Fruit fly (Drosophila melanogaster) whole organism, embryonic: ENCODE data around the gene zld.
A peak's percentile ranks its signal among the peaks of the same experiment; 100 is the strongest.

ENCODE experiments used
- Aef1 ChIP-seq: fragments of 200-800 bp; sonication (Bioruptor generic); IDR thresholded peaks from 3 replicates; pipeline ENCODE4 v1.3.6; 2022; ENCODE audit warnings: missing biosample characterization, missing genetic modification characterization
- CG10267 ChIP-seq: fragments of 200-800 bp; sonication (Bioruptor generic); optimal IDR thresholded peaks from 2 replicates; lab custom pipeline; 2018; ENCODE audit warnings: missing biosample characterization, mild to moderate bottlenecking, missing genetic modification characterization, moderate library complexity
- CG12104 ChIP-seq: fragments of 200-800 bp; sonication (Bioruptor generic); optimal IDR thresholded peaks from 3 replicates; lab custom pipeline; 2016; ENCODE audit warnings: missing biosample characterization, missing genetic modification characterization
- CG13287 ChIP-seq: fragments of 200-800 bp; sonication (Bioruptor generic); IDR thresholded peaks from 2 replicates; pipeline ENCODE4 v1.3.6; 2022; ENCODE audit warnings: missing biosample characterization, missing genetic modification characterization; ENCODE audit not compliant: partially characterized antibody
- CG13775 ChIP-seq: fragments of 200-800 bp; sonication (Bioruptor generic); optimal IDR thresholded peaks from 3 replicates; lab custom pipeline; 2017; ENCODE audit warnings: missing biosample characterization, mild to moderate bottlenecking, missing genetic modification characterization
- CG13894 ChIP-seq: fragments of 200-800 bp; sonication (Bioruptor generic); optimal IDR thresholded peaks from 3 replicates; lab custom pipeline; 2018; ENCODE audit warnings: missing biosample characterization, mild to moderate bottlenecking, missing genetic modification characterization, moderate library complexity
- CG14014 ChIP-seq: fragments of 200-800 bp; sonication (Bioruptor generic); IDR thresholded peaks from 2 replicates; pipeline ENCODE4 v1.3.6; 2022; ENCODE audit warnings: missing biosample characterization, missing genetic modification characterization
- CG14667 ChIP-seq: fragments of 200-800 bp; sonication (Bioruptor generic); IDR thresholded peaks from 2 replicates; pipeline ENCODE4 v1.3.6; 2022; ENCODE audit warnings: missing biosample characterization, missing genetic modification characterization
- CG16813 ChIP-seq: fragments of 200-800 bp; sonication (Bioruptor generic); IDR thresholded peaks from 3 replicates; pipeline ENCODE4 v1.3.6; 2022; ENCODE audit warnings: missing biosample characterization, missing genetic modification characterization; ENCODE audit not compliant: partially characterized antibody
- CG17912 ChIP-seq: fragments of 200-800 bp; sonication (Bioruptor generic); optimal IDR thresholded peaks from 2 replicates; lab custom pipeline; 2018; ENCODE audit warnings: missing biosample characterization, mild to moderate bottlenecking, missing genetic modification characterization
- CG18764 ChIP-seq: fragments of 200-800 bp; sonication (Bioruptor generic); optimal IDR thresholded peaks from 3 replicates; lab custom pipeline; 2016; ENCODE audit warnings: missing biosample characterization, missing genetic modification characterization
- CG2889 ChIP-seq: fragments of 200-800 bp; sonication (Bioruptor generic); IDR thresholded peaks from 3 replicates; pipeline ENCODE4 v1.3.6; 2022; ENCODE audit warnings: missing biosample characterization, missing genetic modification characterization
- CG32767 ChIP-seq: fragments of 200-800 bp; sonication (Bioruptor generic); IDR thresholded peaks from 2 replicates; pipeline ENCODE4 v1.3.6; 2022; ENCODE audit warnings: missing biosample characterization, missing genetic modification characterization
- CG34224 ChIP-seq: fragments of 200-800 bp; sonication (Bioruptor generic); IDR thresholded peaks from 3 replicates; pipeline ENCODE4 v1.3.6; 2022; ENCODE audit warnings: missing biosample characterization, missing genetic modification characterization; ENCODE audit not compliant: partially characterized antibody
- CG34376 ChIP-seq: fragments of 200-800 bp; sonication (Bioruptor generic); optimal IDR thresholded peaks from 2 replicates; lab custom pipeline; 2018; ENCODE audit warnings: missing biosample characterization, mild to moderate bottlenecking, missing genetic modification characterization
- CG7271 ChIP-seq: fragments of 200-800 bp; sonication (Bioruptor generic); optimal IDR thresholded peaks from 2 replicates; lab custom pipeline; 2018; ENCODE audit warnings: missing biosample characterization, mild to moderate bottlenecking, missing genetic modification characterization, moderate library complexity
- CG7372 ChIP-seq: fragments of 200-800 bp; sonication (Bioruptor generic); IDR thresholded peaks from 2 replicates; pipeline ENCODE4 v1.3.6; 2022; ENCODE audit warnings: missing biosample characterization, missing genetic modification characterization
- CG7745 ChIP-seq: fragments of 200-800 bp; sonication (Bioruptor generic); optimal IDR thresholded peaks from 2 replicates; lab custom pipeline; 2018; ENCODE audit warnings: missing biosample characterization, mild to moderate bottlenecking, missing genetic modification characterization, moderate library complexity
- CG7839 ChIP-seq: fragments of 200-800 bp; sonication (Bioruptor generic); optimal IDR thresholded peaks from 3 replicates; lab custom pipeline; 2018; ENCODE audit warnings: missing biosample characterization, mild to moderate bottlenecking, missing genetic modification characterization, moderate library complexity
- CG8290 ChIP-seq, 3 experiments: fragments of 200-800 bp; sonication (Bioruptor generic); optimal IDR thresholded peaks; 2 replicates each; lab custom pipeline; 2016 to 2019; ENCODE audit warnings: missing biosample characterization in 3 of 3, missing genetic modification characterization in 3 of 3, mild to moderate bottlenecking in 2 of 3, moderate library complexity in 1 of 3
- Chrac-16 ChIP-seq: fragments of 200-800 bp; sonication (Bioruptor generic); optimal IDR thresholded peaks from 3 replicates; lab custom pipeline; 2016; ENCODE audit warnings: missing biosample characterization, missing genetic modification characterization
- Deaf1 ChIP-seq: fragments of 200-800 bp; optimal IDR thresholded peaks from 3 replicates; lab custom pipeline; 2019; ENCODE audit warnings: missing biosample characterization, mild to moderate bottlenecking, missing genetic modification characterization, moderate library complexity
- E2f1 ChIP-seq: fragments of 200-800 bp; sonication (Bioruptor generic); IDR thresholded peaks from 2 replicates; pipeline ENCODE4 v1.3.6; 2022; ENCODE audit warnings: missing biosample characterization, missing genetic modification characterization
- Hmr ChIP-seq: fragments of 200-800 bp; sonication (Bioruptor generic); optimal IDR thresholded peaks from 3 replicates; lab custom pipeline; 2017; ENCODE audit warnings: mild to moderate bottlenecking, missing biosample characterization, missing genetic modification reagents, missing genetic modification characterization
- Hr51 ChIP-seq, 2 experiments: fragments of 200-800 bp; sonication (Bioruptor generic); optimal IDR thresholded peaks; 2 replicates in 1 of 2; 3 replicates in 1 of 2; lab custom pipeline; 2016 to 2018; ENCODE audit warnings: missing biosample characterization in 2 of 2, missing genetic modification characterization in 2 of 2, mild to moderate bottlenecking in 1 of 2, moderate library complexity in 1 of 2
- Med ChIP-seq: fragments of 200-800 bp; sonication (Bioruptor generic); peaks from one replicate; lab custom pipeline; 2016; ENCODE audit warnings: missing biosample characterization, missing genetic modification characterization, mild to moderate bottlenecking, inconsistent platforms, moderate library complexity
- NC2α ChIP-seq: fragments of 200-800 bp; sonication (Bioruptor generic); optimal IDR thresholded peaks from 2 replicates; lab custom pipeline; 2016; ENCODE audit warnings: missing biosample characterization, missing genetic modification characterization
- NC2β ChIP-seq: fragments of 200-800 bp; sonication (Bioruptor generic); optimal IDR thresholded peaks from 2 replicates; lab custom pipeline; 2016; ENCODE audit warnings: missing biosample characterization, missing genetic modification characterization
- Scr ChIP-seq: fragments of 200-800 bp; sonication (Bioruptor generic); IDR thresholded peaks from 2 replicates; pipeline ENCODE4 v1.3.6; 2022; ENCODE audit warnings: missing biosample characterization, missing genetic modification characterization; ENCODE audit not compliant: partially characterized antibody
- YL-1 ChIP-seq: fragments of 200-800 bp; sonication (Bioruptor generic); optimal IDR thresholded peaks from 3 replicates; lab custom pipeline; 2017; ENCODE audit warnings: missing biosample characterization, mild to moderate bottlenecking, missing genetic modification characterization
- ash1 ChIP-seq: fragments of 200-800 bp; sonication (Bioruptor generic); optimal IDR thresholded peaks from 2 replicates; lab custom pipeline; 2018; ENCODE audit warnings: missing biosample characterization, mild to moderate bottlenecking, missing genetic modification characterization
- chinmo ChIP-seq: fragments of 200-800 bp; sonication (Bioruptor generic); IDR thresholded peaks from 4 replicates; pipeline ENCODE4 v1.3.6; 2022; ENCODE audit warnings: missing biosample characterization, missing genetic modification characterization; ENCODE audit not compliant: partially characterized antibody
- esg ChIP-seq: fragments of 200-800 bp; sonication (Bioruptor generic); conservative IDR thresholded peaks from 2 replicates; pipeline ENCODE4 v1.3.6; 2022; ENCODE audit warnings: missing biosample characterization, missing genetic modification characterization
- exex ChIP-seq: fragments of 200-800 bp; sonication (Bioruptor generic); optimal IDR thresholded peaks from 4 replicates; lab custom pipeline; 2018; ENCODE audit warnings: missing biosample characterization, mild to moderate bottlenecking, missing genetic modification characterization, moderate library complexity
- grn ChIP-seq: fragments of 200-800 bp; sonication (Bioruptor generic); optimal IDR thresholded peaks from 3 replicates; lab custom pipeline; 2017; ENCODE audit warnings: missing biosample characterization, missing genetic modification characterization
- gsb ChIP-seq: fragments of 200-800 bp; sonication (Bioruptor generic); IDR thresholded peaks from 2 replicates; pipeline ENCODE4 v1.3.6; 2022; ENCODE audit warnings: missing biosample characterization, missing genetic modification characterization
- klu ChIP-seq: fragments of 200-800 bp; sonication (Bioruptor generic); IDR thresholded peaks from 2 replicates; pipeline ENCODE4 v1.3.6; 2022; ENCODE audit warnings: missing biosample characterization, missing genetic modification characterization
- phol ChIP-seq: fragments of 200-800 bp; sonication (Bioruptor generic); optimal IDR thresholded peaks from 3 replicates; lab custom pipeline; 2018; ENCODE audit warnings: missing biosample characterization, mild to moderate bottlenecking, missing genetic modification characterization, moderate library complexity
- sd ChIP-seq: fragments of 200-800 bp; sonication (Bioruptor generic); optimal IDR thresholded peaks from 3 replicates; lab custom pipeline; 2018; ENCODE audit warnings: missing biosample characterization, mild to moderate bottlenecking, missing genetic modification characterization, moderate library complexity
- sens-2 ChIP-seq: fragments of 200-800 bp; sonication (Bioruptor generic); IDR thresholded peaks from 2 replicates; pipeline ENCODE4 v1.3.6; 2022; ENCODE audit warnings: missing biosample characterization, missing genetic modification characterization
- sisA ChIP-seq: fragments of 200-800 bp; sonication (Bioruptor generic); IDR thresholded peaks from 2 replicates; pipeline ENCODE4 v1.3.6; 2022; ENCODE audit warnings: missing biosample characterization, missing genetic modification characterization
- sug ChIP-seq: fragments of 200-800 bp; optimal IDR thresholded peaks from 2 replicates; lab custom pipeline; 2019; ENCODE audit warnings: missing biosample characterization, mild to moderate bottlenecking, missing genetic modification characterization, moderate library complexity
- tup ChIP-seq: fragments of 200-800 bp; sonication (Bioruptor generic); optimal IDR thresholded peaks from 2 replicates; lab custom pipeline; 2016; ENCODE audit warnings: missing biosample characterization, mild to moderate bottlenecking, missing genetic modification characterization, moderate library complexity
- vfl ChIP-seq: fragments of 200-800 bp; sonication (Bioruptor generic); optimal IDR thresholded peaks from 2 replicates; lab custom pipeline; 2016; ENCODE audit warnings: missing biosample characterization, missing genetic modification characterization
- wor ChIP-seq: fragments of 200-800 bp; sonication (Bioruptor generic); IDR thresholded peaks from 2 replicates; pipeline ENCODE4 v1.3.6; 2022; ENCODE audit warnings: missing biosample characterization, missing genetic modification characterization
- z ChIP-seq: fragments of 200-800 bp; sonication (Bioruptor generic); IDR thresholded peaks from 3 replicates; pipeline ENCODE4 v1.3.6; 2022; ENCODE audit warnings: missing biosample characterization, missing genetic modification characterization
- zen ChIP-seq: fragments of 200-800 bp; sonication (Bioruptor generic); optimal IDR thresholded peaks from 3 replicates; lab custom pipeline; 2018; ENCODE audit warnings: missing biosample characterization, mild to moderate bottlenecking, missing genetic modification characterization, moderate library complexity

The zld gene

dm6 chrX:19762167-19762566 lies 21.2 kb downstream of the zld start (continued):
- no peak for TF ChIP-seq gsb (GFP tag; lab: Robert Waterston, UW)
- peak; percentile 97 for TF ChIP-seq CG10267 (tag; lab: Kevin White, UChicago)
- TF ChIP-seq vfl (GFP tag; lab: Kevin White, UChicago) = peak; percentile 4
- no peak for TF ChIP-seq Hr51 (GFP tag; optimal IDR thresholded peaks at IDR 0.05; lab: Kevin White, UChicago)
- TF ChIP-seq Med (GFP tag; lab: Kevin White, UChicago) = peak; percentile 86
- TF ChIP-seq CG18764 (GFP tag; lab: Kevin White, UChicago) = no peak
- TF ChIP-seq Chrac-16 (GFP tag; lab: Kevin White, UChicago) = no peak
- peak; percentile 38; the same call in 2 of the 3 replicates for TF ChIP-seq CG34224 (GFP tag; lab: Robert Waterston, UW)
- peak; percentile 13 for TF ChIP-seq phol (tag; lab: Kevin White, UChicago)
- TF ChIP-seq CG8290 (GFP tag; optimal IDR thresholded peaks at IDR 0.05; lab: Kevin White, UChicago) = peak; percentile 18
- peak in 1 of 2 experiments; percentile 37 for TF ChIP-seq CG8290 (tag; optimal IDR thresholded peaks at IDR 0.05; lab: Kevin White, UChicago)
- peak; percentile 69 for TF ChIP-seq CG13287 (GFP tag; lab: Robert Waterston, UW)

dm6 chrX:19754705-19755403 lies 28.5 kb downstream of the zld start:
- TF ChIP-seq exex (peak; percentile 56), sens-2 (no peak), CG7372 (no peak), CG32767 (GFP tag; lab: Robert Waterston, UW) (no peak), sug (tag; lab: Kevin White, UChicago) (no peak), grn (GFP tag; lab: Kevin White, UChicago) (peak; percentile 31), NC2α (GFP tag; lab: Kevin White, UChicago) (no peak), YL-1 (GFP tag; lab: Kevin White, UChicago) (no peak), sd (peak; percentile 4), CG14667 (no peak), wor (GFP tag; lab: Robert Waterston, UW) (no peak), CG17912 (GFP tag; lab: Kevin White, UChicago) (no peak), CG34376 (GFP tag; lab: Kevin White, UChicago) (peak; percentile 1), z (GFP tag; lab: Robert Waterston, UW) (0 out of 3 replicates have a peak, but pooled peaks have one; percentile 28), Aef1 (GFP tag; lab: Robert Waterston, UW) (no peak), zen (tag; lab: Kevin White, UChicago) (no peak), sisA (GFP tag; lab: Robert Waterston, UW) (no peak), klu (GFP tag; lab: Robert Waterston, UW) (no peak), ash1 (GFP tag; lab: Kevin White, UChicago) (no peak), chinmo (GFP tag; lab: Robert Waterston, UW) (no peak), Deaf1 (tag; lab: Kevin White, UChicago) (peak; percentile 40), CG12104 (GFP tag; lab: Kevin White, UChicago) (no peak), CG13894 (peak; percentile 75)

- no peak for TF ChIP-seq esg (GFP tag; lab: Robert Waterston, UW)
- TF ChIP-seq E2f1 (GFP tag; lab: Robert Waterston, UW) = no peak
- TF ChIP-seq NC2β (GFP tag; lab: Kevin White, UChicago) = no peak
- TF ChIP-seq CG7271 = no peak
- TF ChIP-seq CG16813 (GFP tag; lab: Robert Waterston, UW) = no peak
- no peak for TF ChIP-seq CG7839 (tag; lab: Kevin White, UChicago)
- TF ChIP-seq YL-1 (GFP tag; lab: Kevin White, UChicago) = no peak
- TF ChIP-seq exex = peak; percentile 40
- TF ChIP-seq CG13775 (GFP tag; lab: Kevin White, UChicago) = no peak
- 0 out of 2 replicates have a peak, but pooled peaks have one; percentile 16 for TF ChIP-seq Scr
- no peak for TF ChIP-seq tup (GFP tag; lab: Kevin White, UChicago)
- TF ChIP-seq CG7745 = no peak
- TF ChIP-seq CG14014 = no peak
- no peak for TF ChIP-seq Hmr (GFP tag; lab: Kevin White, UChicago)
- no peak for TF ChIP-seq CG2889 (GFP tag; lab: Robert Waterston, UW)
Observed at dm6 chrX:19754152-19754579, 29.2 kb downstream of the zld start.
